Worm (Caenorhabditis elegans) whole organism, midembryonic: Measurements from ENCODE around the gene clc-9.

Source experiments
- T22C8.4 ChIP-seq: fragments of 200-800 bp; sonication (Bioruptor generic); IDR thresholded peaks from 2 replicates; pipeline ENCODE4 v1.3.6; 2022; ENCODE audit warnings: missing genetic modification characterization, missing compliant biosample characterization
- cog-1 ChIP-seq: sonication (generic microtip); optimal IDR thresholded peaks from 2 replicates; lab custom pipeline; 2016; ENCODE audit warnings: missing genetic modification characterization, missing compliant biosample characterization
- flt-1 ChIP-seq: fragments of 200-800 bp; sonication (Bioruptor generic); IDR thresholded peaks from 2 replicates; pipeline ENCODE4 v1.3.6; 2022; ENCODE audit warnings: missing genetic modification characterization, missing compliant biosample characterization
- klf-2 ChIP-seq: fragments of 200-800 bp; sonication (Bioruptor generic); conservative IDR thresholded peaks from 2 replicates; pipeline ENCODE4 v1.3.6; 2022; ENCODE audit warnings: missing genetic modification reagents, missing genetic modification characterization, missing compliant biosample characterization
- med-1 ChIP-seq: sonication (generic microtip); optimal IDR thresholded peaks from 2 replicates; lab custom pipeline; 2017; ENCODE audit warnings: missing genetic modification characterization, mild to moderate bottlenecking, missing compliant biosample characterization, antibody characterized with exemption, missing genetic modification reagents; ENCODE audit not compliant: insufficient read depth
- ref-1 ChIP-seq: fragments of 200-800 bp; sonication (Bioruptor generic); conservative IDR thresholded peaks from 2 replicates; pipeline ENCODE4 v1.3.6; 2022; ENCODE audit warnings: missing genetic modification reagents, missing genetic modification characterization, missing compliant biosample characterization
- tab-1 ChIP-seq: fragments of 200-800 bp; sonication (Bioruptor generic); IDR thresholded peaks from 2 replicates; pipeline ENCODE4 v1.3.6; 2022; ENCODE audit warnings: missing genetic modification characterization, missing compliant biosample characterization
- ztf-23 ChIP-seq: fragments of 200-800 bp; sonication (Bioruptor generic); IDR thresholded peaks from 2 replicates; pipeline ENCODE4 v1.3.6; 2022; ENCODE audit warnings: missing genetic modification reagents, missing genetic modification characterization, missing compliant biosample characterization
- ztf-29 ChIP-seq: fragments of 200-800 bp; sonication (Bioruptor generic); IDR thresholded peaks from 2 replicates; pipeline ENCODE4 v1.3.6; 2022; ENCODE audit warnings: missing genetic modification reagents, missing genetic modification characterization, missing compliant biosample characterization

The clc-9 gene

ce11 chrIV:11083609-11084008 lies 29.1 kb upstream of the clc-9 start, which contains the start of gene klc-1:
Gene klc-1 (plus strand): TSS chrIV:11083735.
- TF ChIP-seq klf-2 (GFP tag; lab: Robert Waterston, UW) (no peak), flt-1 (no peak), tab-1 (GFP tag; lab: Robert Waterston, UW) (no peak), ztf-29 (GFP tag; lab: Robert Waterston, UW) (no peak), med-1 (no peak), ztf-23 (no peak), ref-1 (GFP tag; lab: Robert Waterston, UW) (no peak), cog-1 (tag; lab: Kevin White, UChicago) (no peak), T22C8.4 (no peak)

ce11 chrIV:11089527-11089926 lies 23.2 kb upstream of the clc-9 start, which contains the start of gene M7.7:
Gene M7.7 (plus strand): TSS chrIV:11089827.
- TF ChIP-seq med-1, result no peak
- TF ChIP-seq ztf-23, result no peak
- no peak for TF ChIP-seq flt-1
- TF ChIP-seq cog-1 (tag; lab: Kevin White, UChicago), result no peak
- no peak for TF ChIP-seq tab-1 (GFP tag; lab: Robert Waterston, UW)
- no peak for TF ChIP-seq ztf-29 (GFP tag; lab: Robert Waterston, UW)
- no peak for TF ChIP-seq klf-2 (GFP tag; lab: Robert Waterston, UW)
- no peak for TF ChIP-seq ref-1 (GFP tag; lab: Robert Waterston, UW)
- no peak for TF ChIP-seq T22C8.4

- TF ChIP-seq tab-1 (GFP tag; lab: Robert Waterston, UW) (no peak), ztf-29 (GFP tag; lab: Robert Waterston, UW) (no peak), T22C8.4 (no peak), ztf-23 (no peak), med-1 (no peak), flt-1 (no peak), cog-1 (tag; lab: Kevin White, UChicago) (no peak)
Measured at ce11 chrIV:11092502-11093080, 20.1 kb upstream of the clc-9 start, which contains the start of gene bcc-1. Gene bcc-1 (minus strand): TSS chrIV:11092552.

- no peak for TF ChIP-seq klf-2 (GFP tag; lab: Robert Waterston, UW)
- TF ChIP-seq tab-1 (GFP tag; lab: Robert Waterston, UW), result no peak
- no peak for TF ChIP-seq ref-1 (GFP tag; lab: Robert Waterston, UW)
- no peak for TF ChIP-seq ztf-29 (GFP tag; lab: Robert Waterston, UW)
- TF ChIP-seq cog-1 (tag; lab: Kevin White, UChicago), result no peak
- TF ChIP-seq ztf-23, result no peak
- no peak for TF ChIP-seq T22C8.4
Measured at ce11 chrIV:11094052-11094451, 18.7 kb upstream of the clc-9 start.

ce11 chrIV:11094974-11095373 lies 17.8 kb upstream of the clc-9 start, which contains the start of gene M7.8:
Gene M7.8 (minus strand): TSS chrIV:11095085.
- no peak for TF ChIP-seq tab-1 (GFP tag; lab: Robert Waterston, UW)
- no peak for TF ChIP-seq cog-1 (tag; lab: Kevin White, UChicago)
- no peak for TF ChIP-seq ztf-29 (GFP tag; lab: Robert Waterston, UW)
- TF ChIP-seq flt-1, result no peak
- no peak for TF ChIP-seq T22C8.4

ce11 chrIV:11097795-11098194 lies 14.9 kb upstream of the clc-9 start, which contains the start of gene M7.12:
Gene M7.12 (minus strand): TSS chrIV:11097982.
- TF ChIP-seq T22C8.4 (no peak), cog-1 (tag; lab: Kevin White, UChicago) (no peak), klf-2 (GFP tag; lab: Robert Waterston, UW) (no peak), med-1 (no peak), ref-1 (GFP tag; lab: Robert Waterston, UW) (no peak), tab-1 (GFP tag; lab: Robert Waterston, UW) (no peak), ztf-23 (no peak), ztf-29 (GFP tag; lab: Robert Waterston, UW) (no peak), flt-1 (no peak)

ce11 chrIV:11100271-11100670 lies 12.5 kb upstream of the clc-9 start, which contains the start of gene str-3:
Gene str-3 (minus strand): TSS chrIV:11100371.
- TF ChIP-seq ztf-23 (no peak), ztf-29 (GFP tag; lab: Robert Waterston, UW) (no peak), flt-1 (no peak), T22C8.4 (no peak), tab-1 (GFP tag; lab: Robert Waterston, UW) (no peak), cog-1 (tag; lab: Kevin White, UChicago) (no peak)

- TF ChIP-seq cog-1 (tag; lab: Kevin White, UChicago) (no peak), ref-1 (GFP tag; lab: Robert Waterston, UW) (no peak), ztf-29 (GFP tag; lab: Robert Waterston, UW) (no peak), T22C8.4 (no peak), tab-1 (GFP tag; lab: Robert Waterston, UW) (no peak), klf-2 (GFP tag; lab: Robert Waterston, UW) (no peak), flt-1 (no peak), ztf-23 (no peak), med-1 (no peak)
Measured at ce11 chrIV:11101383-11101782, 11.4 kb upstream of the clc-9 start, which contains the start of gene srlf-18. Gene srlf-18 (minus strand): TSS chrIV:11101483.

ce11 chrIV:11102608-11103007 lies 10.1 kb upstream of the clc-9 start, which contains the start of gene srlf-17:
Gene srlf-17 (minus strand): TSS chrIV:11102708.
- TF ChIP-seq cog-1 (tag; lab: Kevin White, UChicago) (no peak), ztf-29 (GFP tag; lab: Robert Waterston, UW) (no peak), ztf-23 (no peak), med-1 (no peak), T22C8.4 (no peak), tab-1 (GFP tag; lab: Robert Waterston, UW) (no peak), klf-2 (GFP tag; lab: Robert Waterston, UW) (no peak), ref-1 (GFP tag; lab: Robert Waterston, UW) (no peak), flt-1 (no peak)

ce11 chrIV:11103501-11103900 lies 9.2 kb upstream of the clc-9 start:
- no peak for TF ChIP-seq flt-1
- TF ChIP-seq ref-1 (GFP tag; lab: Robert Waterston, UW), result no peak
- no peak for TF ChIP-seq med-1
- TF ChIP-seq ztf-23, result no peak
